Worm (Caenorhabditis elegans) whole organism, L3 larva: ENCODE results near the gene srv-17.

ENCODE experiments used
- R02D3.7 ChIP-seq: fragments of 150-350 bp; optimal IDR thresholded peaks from 2 replicates; lab custom pipeline; 2014; ENCODE audit warnings: missing biosample characterization, missing genetic modification characterization
- aly-2 ChIP-seq: fragments of 150-350 bp; optimal IDR thresholded peaks from 2 replicates; lab custom pipeline; 2014; ENCODE audit warnings: missing biosample characterization, missing genetic modification characterization
- ceh-82 ChIP-seq: fragments of 150-350 bp; optimal IDR thresholded peaks from 2 replicates; lab custom pipeline; 2014; ENCODE audit warnings: missing biosample characterization, missing genetic modification characterization
- ceh-9 ChIP-seq: sonication (generic microtip); optimal IDR thresholded peaks from 2 replicates; lab custom pipeline; 2018; ENCODE audit warnings: missing biosample characterization, missing genetic modification characterization
- egl-27 ChIP-seq: sonication (generic microtip); optimal IDR thresholded peaks from 4 replicates; lab custom pipeline; 2017; ENCODE audit warnings: missing biosample characterization, missing genetic modification reagents, missing genetic modification characterization
- egl-5 ChIP-seq: fragments of 150-350 bp; optimal IDR thresholded peaks from 2 replicates; lab custom pipeline; 2017; ENCODE audit warnings: missing biosample characterization, missing genetic modification reagents, missing genetic modification characterization, inconsistent platforms
- elt-3 ChIP-seq, 3 experiments: fragments of 150-350 bp in 1 of 3; sonication (generic microtip) in 2 of 3; optimal IDR thresholded peaks; 2 replicates in 2 of 3; 4 replicates in 1 of 3; lab custom pipeline; 2014 to 2017; ENCODE audit warnings: missing biosample characterization in 3 of 3, missing genetic modification characterization in 3 of 3
- lin-15B ChIP-seq: fragments of 150-350 bp; optimal IDR thresholded peaks from 2 replicates; lab custom pipeline; 2014; ENCODE audit warnings: missing biosample characterization, missing genetic modification characterization
- lin-39 ChIP-seq: fragments of 150-350 bp; optimal IDR thresholded peaks from 2 replicates; lab custom pipeline; 2018; ENCODE audit warnings: missing biosample characterization, missing genetic modification reagents, missing genetic modification characterization
- nhr-237 ChIP-seq: fragments of 150-350 bp; optimal IDR thresholded peaks from 2 replicates; lab custom pipeline; 2014; ENCODE audit warnings: missing biosample characterization, missing genetic modification characterization
- snpc-4 ChIP-seq: fragments of 150-350 bp; optimal IDR thresholded peaks from 2 replicates; lab custom pipeline; 2014; ENCODE audit warnings: missing biosample characterization, missing genetic modification characterization
- unc-62 ChIP-seq: fragments of 150-350 bp; sonication (generic microtip); optimal IDR thresholded peaks from 4 replicates; lab custom pipeline; 2014; ENCODE audit warnings: missing biosample characterization, missing genetic modification reagents, missing genetic modification characterization
- ztf-11 ChIP-seq: fragments of 150-350 bp; optimal IDR thresholded peaks from 2 replicates; lab custom pipeline; 2014; ENCODE audit warnings: missing biosample characterization, missing genetic modification characterization
- ztf-4 ChIP-seq: fragments of 150-350 bp; optimal IDR thresholded peaks from 2 replicates; lab custom pipeline; 2014; ENCODE audit warnings: missing biosample characterization, missing genetic modification characterization

DNA sequence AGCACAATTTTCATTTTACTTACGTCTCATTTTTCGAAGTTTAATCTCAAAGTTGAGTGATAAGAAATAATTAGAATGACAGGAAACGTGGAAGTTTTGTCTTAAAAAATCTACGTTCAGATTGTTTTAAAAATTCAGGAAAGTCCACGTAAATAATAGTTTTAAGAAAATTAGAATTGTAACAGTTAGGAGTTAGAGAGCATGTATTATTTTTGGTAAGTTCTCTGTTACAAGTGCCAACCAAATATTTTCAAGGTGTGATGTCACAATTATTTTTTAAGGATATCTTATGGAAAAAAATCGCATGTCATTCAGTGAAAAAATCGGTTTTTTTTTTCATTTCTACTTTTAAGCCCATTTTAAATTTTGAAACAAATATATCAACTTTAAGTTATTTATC lies 14.5 kb upstream of the srv-17 start, which contains the start of gene H04M03.11:
- TF ChIP-seq aly-2 (tag; lab: Kevin White, UChicago) (no peak), lin-15B (tag; lab: Kevin White, UChicago) (no peak), egl-27 (tag; lab: Kevin White, UChicago) (no peak), ceh-9 (no peak), ztf-4 (tag; lab: Kevin White, UChicago) (no peak), egl-5 (no peak), ztf-11 (tag; lab: Kevin White, UChicago) (no peak), nhr-237 (tag; lab: Kevin White, UChicago) (no peak), R02D3.7 (tag; lab: Kevin White, UChicago) (no peak), ceh-82 (tag; lab: Kevin White, UChicago) (no peak), unc-62 (no peak), lin-39 (no peak), elt-3 (tag; optimal IDR thresholded peaks at IDR 0.05; lab: Kevin White, UChicago) (no peak), snpc-4 (no peak)
